Fruit fly (Drosophila melanogaster) S2 (cell line): Measurements from ENCODE around the gene thoc6.

Experiments used
- CG8478 ChIP-seq: fragments of >200 bp; optimal IDR thresholded peaks from 2 replicates; lab custom pipeline; 2018
- CTCF ChIP-seq, 2 experiments: fragments of >200 bp; optimal IDR thresholded peaks; 2 replicates each; lab custom pipeline; 2018

dm6 chr3L:12162156-12162682 lies 31.3 kb downstream of the thoc6 start:
- TF ChIP-seq CG8478 (lab: Kevin White, UChicago) = no peak
- TF ChIP-seq CTCF (optimal IDR thresholded peaks at IDR 0.05; lab: Kevin White, UChicago) = no peak
